Fruit fly (Drosophila melanogaster) whole organism, adult: ENCODE data around the gene Sec5.
A peak's percentile ranks its signal among the peaks of the same experiment; 100 is the strongest.

Experiments used
- CG11617 ChIP-seq: fragments of 200-800 bp; sonication (Bioruptor generic); optimal IDR thresholded peaks from 2 replicates; lab custom pipeline; 2017; ENCODE audit warnings: mild to moderate bottlenecking, missing biosample characterization, missing genetic modification reagents, missing genetic modification characterization
- CG12768 ChIP-seq: fragments of 200-800 bp; sonication (Bioruptor generic); optimal IDR thresholded peaks from 2 replicates; lab custom pipeline; 2017; ENCODE audit warnings: missing biosample characterization, missing genetic modification characterization, mild to moderate bottlenecking, moderate library complexity, missing genetic modification reagents
- CG33017 ChIP-seq: fragments of 200-800 bp; sonication (Bioruptor generic); optimal IDR thresholded peaks from 2 replicates; lab custom pipeline; 2018; ENCODE audit warnings: missing biosample characterization, mild to moderate bottlenecking, missing genetic modification characterization, moderate library complexity
- CG5204 ChIP-seq: fragments of 200-800 bp; sonication (Bioruptor generic); optimal IDR thresholded peaks from 2 replicates; lab custom pipeline; 2016; ENCODE audit warnings: missing biosample characterization, missing genetic modification characterization
- CG7045 ChIP-seq: fragments of 200-800 bp; sonication (Bioruptor generic); optimal IDR thresholded peaks from 2 replicates; lab custom pipeline; 2017; ENCODE audit warnings: missing biosample characterization, mild to moderate bottlenecking, missing genetic modification characterization
- CG7101 ChIP-seq: fragments of 200-800 bp; sonication (Bioruptor generic); optimal IDR thresholded peaks from 2 replicates; lab custom pipeline; 2018; ENCODE audit warnings: missing biosample characterization, mild to moderate bottlenecking, missing genetic modification characterization, moderate library complexity
- Clk ChIP-seq: fragments of 200-800 bp; sonication (Bioruptor generic); optimal IDR thresholded peaks from 2 replicates; lab custom pipeline; 2017; ENCODE audit warnings: missing biosample characterization, missing genetic modification characterization
- Crg-1 ChIP-seq: fragments of 200-800 bp; sonication (Bioruptor generic); optimal IDR thresholded peaks from 2 replicates; lab custom pipeline; 2016; ENCODE audit warnings: missing biosample characterization, missing genetic modification characterization
- Hr96 ChIP-seq: fragments of 200-800 bp; sonication (Bioruptor generic); optimal IDR thresholded peaks from 2 replicates; lab custom pipeline; 2016; ENCODE audit warnings: missing biosample characterization, missing genetic modification characterization
- Mnt ChIP-seq: fragments of 200-800 bp; sonication (Bioruptor generic); optimal IDR thresholded peaks from 2 replicates; lab custom pipeline; 2016; ENCODE audit warnings: missing biosample characterization, mild to moderate bottlenecking, missing genetic modification characterization
- bab1 ChIP-seq: fragments of 200-800 bp; sonication (Bioruptor generic); optimal IDR thresholded peaks from 3 replicates; lab custom pipeline; 2019; ENCODE audit warnings: missing biosample characterization, mild to moderate bottlenecking, missing genetic modification characterization, moderate library complexity
- cic ChIP-seq: fragments of 200-800 bp; sonication (Bioruptor generic); optimal IDR thresholded peaks from 2 replicates; lab custom pipeline; 2017; ENCODE audit warnings: missing biosample characterization, mild to moderate bottlenecking, missing genetic modification characterization, moderate library complexity
- cnc ChIP-seq, 2 experiments: fragments of >200 bp; optimal IDR thresholded peaks; 2 replicates each; lab custom pipeline; 2017
- kay ChIP-seq: fragments of 200-800 bp; sonication (Bioruptor generic); peaks from one replicate; lab custom pipeline; 2016; ENCODE audit warnings: missing biosample characterization, missing genetic modification characterization, borderline replicate concordance
- ovo ChIP-seq: fragments of 200-800 bp; sonication (Bioruptor generic); optimal IDR thresholded peaks from 2 replicates; lab custom pipeline; 2016; ENCODE audit warnings: missing biosample characterization, missing genetic modification characterization
- pad ChIP-seq: fragments of 200-800 bp; sonication (Bioruptor generic); optimal IDR thresholded peaks from 3 replicates; lab custom pipeline; 2017; ENCODE audit warnings: missing biosample characterization, missing genetic modification characterization, mild to moderate bottlenecking, moderate library complexity, missing genetic modification reagents
- tj ChIP-seq: fragments of 200-800 bp; sonication (Bioruptor generic); optimal IDR thresholded peaks from 3 replicates; lab custom pipeline; 2017; ENCODE audit warnings: missing biosample characterization, mild to moderate bottlenecking, missing genetic modification characterization, moderate library complexity

Sec5 gene

dm6 chr2L:3445655-3446054 is 11.4 kb upstream of the Sec5 start, which contains the start of gene CG2772:
CG2772 (plus strand) TSS chr2L:3445992.
- TF ChIP-seq ovo (GFP tag; lab: Kevin White, UChicago) = no peak
- no peak for TF ChIP-seq pad (GFP tag; lab: Kevin White, UChicago)
- peak; percentile 11 for TF ChIP-seq kay (GFP tag; lab: Kevin White, UChicago)
- TF ChIP-seq CG7045 (GFP tag; lab: Kevin White, UChicago) = no peak
- no peak for TF ChIP-seq Mnt (GFP tag; lab: Kevin White, UChicago)

dm6 chr2L:3449555-3450320 is 7.4 kb upstream of the Sec5 start, which contains the start of gene Snx1:
Snx1 (plus strand) TSS chr2L:3449683.
- TF ChIP-seq CG12768 (GFP tag; lab: Kevin White, UChicago) = no peak
- TF ChIP-seq bab1 = peak; percentile 49

- no peak for TF ChIP-seq Mnt (GFP tag; lab: Kevin White, UChicago)
- no peak for TF ChIP-seq CG7101 (tag; lab: Kevin White, UChicago)
- no peak for TF ChIP-seq kay (GFP tag; lab: Kevin White, UChicago)
- peak; percentile 44 for TF ChIP-seq bab1
- TF ChIP-seq pad (GFP tag; lab: Kevin White, UChicago) = no peak
- TF ChIP-seq CG33017 (tag; lab: Kevin White, UChicago) = no peak
- peak in 1 of 2 experiments; percentile 91 for TF ChIP-seq cnc (optimal IDR thresholded peaks at IDR 0.05; lab: Kevin White, UChicago)
Observed at dm6 chr2L:3452286-3452685, 4.8 kb upstream of the Sec5 start, which contains the start of gene CG12795. CG12795 (plus strand) TSS chr2L:3452466.

- peak; percentile 0 for TF ChIP-seq Mnt (GFP tag; lab: Kevin White, UChicago)
- no peak for TF ChIP-seq kay (GFP tag; lab: Kevin White, UChicago)
Observed at dm6 chr2L:3461760-3462159, 4.7 kb downstream of the Sec5 start, which contains the start of gene CG3246. CG3246 (minus strand) TSS chr2L:3461952.

- TF ChIP-seq ovo (GFP tag; lab: Kevin White, UChicago) (no peak), CG7045 (GFP tag; lab: Kevin White, UChicago) (no peak)
Observed at dm6 chr2L:3465426-3465825, 8.3 kb downstream of the Sec5 start.

dm6 chr2L:3465918-3466727 is 9.0 kb downstream of the Sec5 start, which contains the start of the genes msl-2 and ND-PDSW:
msl-2 (minus strand) TSS chr2L:3466112.
ND-PDSW (plus strand) TSS chr2L:3466157.
- TF ChIP-seq pad (GFP tag; lab: Kevin White, UChicago) (no peak), Mnt (GFP tag; lab: Kevin White, UChicago) (peak; percentile 32), tj (GFP tag; lab: Kevin White, UChicago) (peak; percentile 27)

- TF ChIP-seq pad (GFP tag; lab: Kevin White, UChicago) = no peak
- TF ChIP-seq Clk = no peak
- no peak for TF ChIP-seq bab1
- TF ChIP-seq CG11617 (GFP tag; lab: Kevin White, UChicago) = no peak
- no peak for TF ChIP-seq kay (GFP tag; lab: Kevin White, UChicago)
- TF ChIP-seq Hr96 (GFP tag; lab: Kevin White, UChicago) = no peak
- TF ChIP-seq Mnt (GFP tag; lab: Kevin White, UChicago) = no peak
- no peak for TF ChIP-seq CG33017 (tag; lab: Kevin White, UChicago)
Observed at dm6 chr2L:3466846-3467245, 9.7 kb downstream of the Sec5 start.

- TF ChIP-seq Mnt (GFP tag; lab: Kevin White, UChicago) (peak; percentile 70), CG5204 (no peak), cnc (optimal IDR thresholded peaks at IDR 0.05; lab: Kevin White, UChicago) (peak in 1 of 2 experiments; percentile 12), cic (no peak), Clk (no peak), Crg-1 (GFP tag; lab: Kevin White, UChicago) (no peak), CG33017 (tag; lab: Kevin White, UChicago) (no peak), bab1 (peak; percentile 40)
Observed at dm6 chr2L:3469869-3470268, 12.8 kb downstream of the Sec5 start, which contains the start of the genes Pif1 and CG31776. Pif1 (minus strand) TSS chr2L:3470004. CG31776 (plus strand) TSS chr2L:3470182.
